Fruit fly (Drosophila melanogaster): ENCODE results near the gene CtsK1.

dm6 chr3L:13964635-13965501, 29.2 kb upstream of the CtsK1 start, which contains the start of the genes Meics, Nxf3 and ssp2:
- TF ChIP-seq br (GFP tag; optimal IDR thresholded peaks at IDR 0.05) (no peak), dl (GFP tag; optimal IDR thresholded peaks at IDR 0.05; ENCODE audit: insufficient read depth in 1 of 2, partially characterized antibody in 2 of 2) (no peak), N (GFP tag; optimal IDR thresholded peaks at IDR 0.05) (no peak), HLH106 (tag; optimal IDR thresholded peaks at IDR 0.05) (no peak), psq (GFP tag; optimal IDR thresholded peaks at IDR 0.05) (no peak), dmrt93B (GFP tag; optimal IDR thresholded peaks at IDR 0.05) (peak; percentile 14), Rel (GFP tag; optimal IDR thresholded peaks at IDR 0.05) (no peak), Rel (tag; optimal IDR thresholded peaks at IDR 0.05) (no peak), pan (optimal IDR thresholded peaks at IDR 0.05) (no peak), usp (GFP tag; optimal IDR thresholded peaks at IDR 0.05) (no peak), OdsH (GFP tag; optimal IDR thresholded peaks at IDR 0.05) (no peak)

All from whole organism, wandering third instar larva.